Worm (Caenorhabditis elegans) whole organism, L4 larva: ENCODE results near the gene Y67D8A.2.

Experiments
- mep-1 ChIP-seq: fragments of 150-350 bp; sonication (generic microtip); optimal IDR thresholded peaks from 3 replicates; lab custom pipeline; 2014; ENCODE audit warnings: missing biosample characterization, missing genetic modification characterization
- snpc-4 ChIP-seq: fragments of 150-350 bp; optimal IDR thresholded peaks from 2 replicates; lab custom pipeline; 2014; ENCODE audit warnings: missing biosample characterization, missing genetic modification characterization
- unc-62 ChIP-seq, 3 experiments: fragments of 150-350 bp in 1 of 3; sonication (generic microtip); optimal IDR thresholded peaks in 2 of 3; peaks in 1 of 3; 1 replicate in 1 of 3; 2 replicates in 2 of 3; lab custom pipeline; 2014 to 2017; ENCODE audit warnings: missing biosample characterization in 3 of 3, missing genetic modification characterization in 3 of 3, missing genetic modification reagents in 3 of 3, missing genotype in 1 of 3

ce11 chrIV:3266841-3267240, 44.6 kb downstream of the Y67D8A.2 start:
- TF ChIP-seq unc-62 (GFP tag; optimal IDR thresholded peaks at IDR 0.05 in 1 of 2; lab: Kevin White, UChicago) (no peak), unc-62 (tag; optimal IDR thresholded peaks at IDR 0.05; lab: Kevin White, UChicago) (no peak), snpc-4 (tag; lab: Kevin White, UChicago) (no peak), mep-1 (tag; lab: Kevin White, UChicago) (no peak)
